Fruit fly (Drosophila melanogaster) whole organism, adult: ENCODE results near the gene CG46059.

Experiments
- CG11617 ChIP-seq: fragments of 200-800 bp; sonication (Bioruptor generic); optimal IDR thresholded peaks from 2 replicates; lab custom pipeline; 2017; ENCODE audit warnings: mild to moderate bottlenecking, missing biosample characterization, missing genetic modification reagents, missing genetic modification characterization
- CG12768 ChIP-seq: fragments of 200-800 bp; sonication (Bioruptor generic); optimal IDR thresholded peaks from 2 replicates; lab custom pipeline; 2017; ENCODE audit warnings: missing biosample characterization, missing genetic modification characterization, mild to moderate bottlenecking, moderate library complexity, missing genetic modification reagents
- CG1620 ChIP-seq: fragments of 200-800 bp; sonication (Bioruptor generic); optimal IDR thresholded peaks from 2 replicates; lab custom pipeline; 2016; ENCODE audit warnings: missing biosample characterization, missing genetic modification characterization
- CG7045 ChIP-seq: fragments of 200-800 bp; sonication (Bioruptor generic); optimal IDR thresholded peaks from 2 replicates; lab custom pipeline; 2017; ENCODE audit warnings: missing biosample characterization, mild to moderate bottlenecking, missing genetic modification characterization
- Clk ChIP-seq: fragments of 200-800 bp; sonication (Bioruptor generic); optimal IDR thresholded peaks from 2 replicates; lab custom pipeline; 2017; ENCODE audit warnings: missing biosample characterization, missing genetic modification characterization
- Crg-1 ChIP-seq: fragments of 200-800 bp; sonication (Bioruptor generic); optimal IDR thresholded peaks from 2 replicates; lab custom pipeline; 2016; ENCODE audit warnings: missing biosample characterization, missing genetic modification characterization
- Mnt ChIP-seq: fragments of 200-800 bp; sonication (Bioruptor generic); optimal IDR thresholded peaks from 2 replicates; lab custom pipeline; 2016; ENCODE audit warnings: missing biosample characterization, mild to moderate bottlenecking, missing genetic modification characterization
- bab1 ChIP-seq: fragments of 200-800 bp; sonication (Bioruptor generic); optimal IDR thresholded peaks from 3 replicates; lab custom pipeline; 2019; ENCODE audit warnings: missing biosample characterization, mild to moderate bottlenecking, missing genetic modification characterization, moderate library complexity
- cnc ChIP-seq, 2 experiments: fragments of >200 bp; optimal IDR thresholded peaks; 2 replicates each; lab custom pipeline; 2017
- pad ChIP-seq: fragments of 200-800 bp; sonication (Bioruptor generic); optimal IDR thresholded peaks from 3 replicates; lab custom pipeline; 2017; ENCODE audit warnings: missing biosample characterization, missing genetic modification characterization, mild to moderate bottlenecking, moderate library complexity, missing genetic modification reagents
- toe ChIP-seq: fragments of 200-800 bp; sonication (Bioruptor generic); optimal IDR thresholded peaks from 2 replicates; lab custom pipeline; 2016; ENCODE audit warnings: missing biosample characterization, missing genetic modification characterization

- TF ChIP-seq pad (GFP tag; lab: Kevin White, UChicago) (no peak), CG7045 (no peak), Clk (GFP tag; lab: Kevin White, UChicago) (no peak), Crg-1 (GFP tag; lab: Kevin White, UChicago) (no peak), CG12768 (no peak), bab1 (GFP tag; lab: Kevin White, UChicago) (no peak), toe (no peak), CG11617 (no peak), Mnt (GFP tag; lab: Kevin White, UChicago) (no peak), cnc (optimal IDR thresholded peaks at IDR 0.05; lab: Kevin White, UChicago) (no peak), CG1620 (GFP tag; lab: Kevin White, UChicago) (no peak)
Measured at dm6 chr2L:19200211-19200610, 16.6 kb upstream of the CG46059 start.
